Worm (Caenorhabditis elegans) whole organism, L4/young adult: ENCODE data around the gene C16D9.4.

Experiments
- W03F9.2 ChIP-seq: fragments of 150-350 bp; optimal IDR thresholded peaks from 2 replicates; lab custom pipeline; 2014; ENCODE audit warnings: missing biosample characterization, missing genetic modification characterization
- dao-5 ChIP-seq: sonication (generic microtip); optimal IDR thresholded peaks from 2 replicates; lab custom pipeline; 2016; ENCODE audit warnings: missing genotype, missing genetic modification characterization, moderate library complexity, missing compliant biosample characterization
- him-1 ChIP-seq: sonication (generic microtip); optimal IDR thresholded peaks from 2 replicates; lab custom pipeline; 2016; ENCODE audit warnings: missing genotype, missing genetic modification reagents, missing genetic modification characterization, missing compliant biosample characterization

DNA sequence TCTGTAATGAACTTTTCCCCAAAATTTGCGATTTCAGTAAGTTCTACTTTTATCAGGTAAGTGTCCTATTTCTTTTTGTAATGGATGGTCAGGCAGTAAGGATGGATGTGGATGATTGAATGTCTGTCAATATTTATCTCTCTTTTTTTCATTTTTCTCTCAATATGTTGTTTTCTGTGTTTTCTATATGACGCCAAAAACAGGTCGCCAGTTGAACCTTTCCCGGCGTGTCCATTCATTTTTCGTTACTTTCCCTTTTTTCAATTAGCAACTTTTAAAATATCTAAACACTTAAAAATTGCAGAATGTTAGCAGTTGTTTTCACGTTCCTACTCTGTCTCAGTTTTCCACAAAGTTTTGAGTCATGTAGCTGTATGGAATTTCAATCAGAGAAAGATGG, 35.8 kb downstream of the C16D9.4 start, which contains the start of gene timp-1:
- no peak for TF ChIP-seq him-1 (tag; lab: Kevin White, UChicago)
- TF ChIP-seq dao-5 (tag; lab: Kevin White, UChicago), result no peak
- TF ChIP-seq W03F9.2 (tag; lab: Kevin White, UChicago), result no peak
